Worm (Caenorhabditis elegans) whole organism, L2 larva: ENCODE results near the gene Y46G5A.8.

Experiments
- C34F6.9 ChIP-seq: fragments of 150-350 bp; optimal IDR thresholded peaks from 2 replicates; lab custom pipeline; 2014; ENCODE audit warnings: missing biosample characterization, missing genetic modification characterization
- F13H6.1 ChIP-seq: sonication (generic microtip); optimal IDR thresholded peaks from 2 replicates; lab custom pipeline; 2016; ENCODE audit warnings: missing genetic modification characterization, missing compliant biosample characterization
- R02D3.7 ChIP-seq: fragments of 150-350 bp; optimal IDR thresholded peaks from 2 replicates; lab custom pipeline; 2014; ENCODE audit warnings: missing biosample characterization, missing genetic modification characterization
- Y55F3AM.14 ChIP-seq: fragments of 200-800 bp; sonication (Bioruptor generic); optimal IDR thresholded peaks from 2 replicates; lab custom pipeline; 2018; ENCODE audit warnings: mild to moderate bottlenecking, missing genetic modification characterization, missing compliant biosample characterization
- ZK546.5 ChIP-seq: sonication (generic microtip); optimal IDR thresholded peaks from 2 replicates; lab custom pipeline; 2017; ENCODE audit warnings: missing biosample characterization, missing genetic modification characterization
- alr-1 ChIP-seq: fragments of 150-350 bp; optimal IDR thresholded peaks from 2 replicates; lab custom pipeline; 2014; ENCODE audit warnings: missing biosample characterization, missing genetic modification characterization
- aly-2 ChIP-seq: fragments of 150-350 bp; optimal IDR thresholded peaks from 2 replicates; lab custom pipeline; 2014; ENCODE audit warnings: missing biosample characterization, missing genetic modification characterization
- ama-1 ChIP-seq: fragments of 150-350 bp; optimal IDR thresholded peaks from 2 replicates; lab custom pipeline; 2018; ENCODE audit warnings: inconsistent platforms
- blmp-1 ChIP-seq: sonication (generic microtip); optimal IDR thresholded peaks from 2 replicates; lab custom pipeline; 2017; ENCODE audit warnings: missing genetic modification characterization, mild to moderate bottlenecking, missing compliant biosample characterization, antibody characterized with exemption, moderate library complexity; ENCODE audit not compliant: insufficient read depth
- ceh-16 ChIP-seq: fragments of 150-350 bp; optimal IDR thresholded peaks from 2 replicates; lab custom pipeline; 2014; ENCODE audit warnings: missing biosample characterization, missing genetic modification characterization
- ceh-82 ChIP-seq: fragments of 150-350 bp; optimal IDR thresholded peaks from 2 replicates; lab custom pipeline; 2014; ENCODE audit warnings: missing biosample characterization, missing genetic modification characterization
- crh-2 ChIP-seq: sonication (generic microtip); optimal IDR thresholded peaks from 2 replicates; lab custom pipeline; 2017; ENCODE audit warnings: missing biosample characterization, missing genetic modification characterization
- dmd-4 ChIP-seq: sonication (generic microtip); optimal IDR thresholded peaks from 2 replicates; lab custom pipeline; 2017; ENCODE audit warnings: missing biosample characterization, missing genetic modification characterization
- egl-27 ChIP-seq: sonication (generic microtip); optimal IDR thresholded peaks from 3 replicates; lab custom pipeline; 2017; ENCODE audit warnings: missing biosample characterization, missing genetic modification reagents, missing genetic modification characterization
- elt-1 ChIP-seq: fragments of 150-350 bp; optimal IDR thresholded peaks from 2 replicates; lab custom pipeline; 2014; ENCODE audit warnings: missing biosample characterization, missing genetic modification characterization
- elt-3 ChIP-seq: sonication (generic microtip); optimal IDR thresholded peaks from 2 replicates; lab custom pipeline; 2017; ENCODE audit warnings: missing biosample characterization, missing genetic modification characterization
- fos-1 ChIP-seq: fragments of 150-350 bp; optimal IDR thresholded peaks from 2 replicates; lab custom pipeline; 2014; ENCODE audit warnings: missing biosample characterization, missing genetic modification characterization
- gmeb-1 ChIP-seq: fragments of 150-350 bp; optimal IDR thresholded peaks from 2 replicates; lab custom pipeline; 2014; ENCODE audit warnings: missing biosample characterization, missing genetic modification characterization
- lin-11 ChIP-seq: fragments of 150-350 bp; sonication (generic microtip); optimal IDR thresholded peaks from 2 replicates; lab custom pipeline; 2014; ENCODE audit warnings: missing biosample characterization, missing genetic modification characterization, inconsistent platforms, mixed read lengths
- lin-13 ChIP-seq: fragments of 150-350 bp; optimal IDR thresholded peaks from 2 replicates; lab custom pipeline; 2014; ENCODE audit warnings: missing biosample characterization, missing genetic modification reagents, missing genetic modification characterization
- lin-39 ChIP-seq: fragments of 150-350 bp; optimal IDR thresholded peaks from 2 replicates; lab custom pipeline; 2014; ENCODE audit warnings: missing biosample characterization, missing genetic modification reagents, missing genetic modification characterization
- lsy-2 ChIP-seq, 2 experiments: fragments of 150-350 bp in 1 of 2; sonication (generic microtip) in 1 of 2; optimal IDR thresholded peaks; 2 replicates each; lab custom pipeline; 2014 to 2017; ENCODE audit warnings: missing biosample characterization in 2 of 2, missing genetic modification characterization in 2 of 2
- mab-5 ChIP-seq: fragments of 150-350 bp; optimal IDR thresholded peaks from 2 replicates; lab custom pipeline; 2014; ENCODE audit warnings: missing biosample characterization, missing genetic modification characterization
- mbf-1 ChIP-seq: sonication (generic microtip); optimal IDR thresholded peaks from 2 replicates; lab custom pipeline; 2017; ENCODE audit warnings: missing biosample characterization, missing genetic modification characterization
- nhr-10 ChIP-seq: sonication (generic microtip); optimal IDR thresholded peaks from 2 replicates; lab custom pipeline; 2017; ENCODE audit warnings: missing biosample characterization, missing genetic modification characterization
- nhr-11 ChIP-seq: fragments of 150-350 bp; optimal IDR thresholded peaks from 2 replicates; lab custom pipeline; 2014; ENCODE audit warnings: missing biosample characterization, missing genetic modification characterization
- nhr-12 ChIP-seq: fragments of 150-350 bp; optimal IDR thresholded peaks from 2 replicates; lab custom pipeline; 2014; ENCODE audit warnings: missing biosample characterization, missing genetic modification characterization
- nhr-129 ChIP-seq: fragments of 150-350 bp; optimal IDR thresholded peaks from 2 replicates; lab custom pipeline; 2014; ENCODE audit warnings: missing biosample characterization, missing genetic modification characterization
- nhr-21 ChIP-seq: fragments of 150-350 bp; optimal IDR thresholded peaks from 2 replicates; lab custom pipeline; 2014; ENCODE audit warnings: missing biosample characterization, missing genetic modification characterization
- nhr-23 ChIP-seq: fragments of 150-350 bp; optimal IDR thresholded peaks from 2 replicates; lab custom pipeline; 2014; ENCODE audit warnings: missing biosample characterization, missing genetic modification reagents, missing genetic modification characterization
- nhr-25 ChIP-seq: fragments of 150-350 bp; sonication (generic microtip); optimal IDR thresholded peaks from 3 replicates; lab custom pipeline; 2014; ENCODE audit warnings: missing biosample characterization, missing genetic modification characterization
- nhr-6 ChIP-seq: fragments of 150-350 bp; optimal IDR thresholded peaks from 2 replicates; lab custom pipeline; 2014; ENCODE audit warnings: missing biosample characterization, missing genetic modification characterization
- nhr-77 ChIP-seq: fragments of 150-350 bp; optimal IDR thresholded peaks from 2 replicates; lab custom pipeline; 2014; ENCODE audit warnings: missing biosample characterization, missing genetic modification characterization
- peb-1 ChIP-seq: fragments of 150-350 bp; optimal IDR thresholded peaks from 2 replicates; lab custom pipeline; 2014; ENCODE audit warnings: missing biosample characterization, missing genetic modification characterization
- sem-4 ChIP-seq: fragments of 150-350 bp; optimal IDR thresholded peaks from 2 replicates; lab custom pipeline; 2014; ENCODE audit warnings: missing biosample characterization, missing genetic modification reagents, missing genetic modification characterization
- skn-1 ChIP-seq: sonication (generic microtip); optimal IDR thresholded peaks from 2 replicates; lab custom pipeline; 2017; ENCODE audit warnings: missing biosample characterization, missing genetic modification characterization
- sma-3 ChIP-seq: sonication (generic microtip); optimal IDR thresholded peaks from 2 replicates; lab custom pipeline; 2016; ENCODE audit warnings: missing genetic modification reagents, missing genetic modification characterization, missing compliant biosample characterization
- sma-9 ChIP-seq, 2 experiments: fragments of 150-350 bp in 1 of 2; sonication (generic microtip) in 1 of 2; optimal IDR thresholded peaks; 2 replicates each; lab custom pipeline; 2014 to 2016; ENCODE audit warnings: missing genetic modification characterization in 2 of 2, mild to moderate bottlenecking in 1 of 2, missing biosample characterization in 1 of 2, missing compliant biosample characterization in 1 of 2, missing genetic modification reagents in 1 of 2, moderate library complexity in 1 of 2
- snpc-4 ChIP-seq: fragments of 150-350 bp; optimal IDR thresholded peaks from 2 replicates; lab custom pipeline; 2014; ENCODE audit warnings: missing biosample characterization, missing genetic modification characterization
- unc-39 ChIP-seq: fragments of 150-350 bp; optimal IDR thresholded peaks from 2 replicates; lab custom pipeline; 2014; ENCODE audit warnings: missing biosample characterization, missing genetic modification characterization
- unc-55 ChIP-seq: fragments of 150-350 bp; sonication (generic microtip); optimal IDR thresholded peaks from 3 replicates; lab custom pipeline; 2014; ENCODE audit warnings: missing biosample characterization, missing genetic modification reagents, missing genetic modification characterization
- unc-62 ChIP-seq: fragments of 150-350 bp; optimal IDR thresholded peaks from 2 replicates; lab custom pipeline; 2014; ENCODE audit warnings: missing biosample characterization, missing genetic modification reagents, missing genetic modification characterization
- zag-1 ChIP-seq: fragments of 150-350 bp; optimal IDR thresholded peaks from 2 replicates; lab custom pipeline; 2014; ENCODE audit warnings: missing biosample characterization, missing genetic modification characterization
- ztf-1 ChIP-seq: fragments of 200-800 bp; sonication (Bioruptor generic); conservative IDR thresholded peaks from 2 replicates; pipeline ENCODE4 v1.3.6; 2022; ENCODE audit warnings: missing genetic modification characterization, missing compliant biosample characterization
- ztf-11 ChIP-seq: sonication (generic microtip); optimal IDR thresholded peaks from 2 replicates; lab custom pipeline; 2017; ENCODE audit warnings: missing biosample characterization, missing genetic modification characterization
- ztf-4 ChIP-seq: fragments of 150-350 bp; optimal IDR thresholded peaks from 2 replicates; lab custom pipeline; 2014; ENCODE audit warnings: missing biosample characterization, missing genetic modification characterization

Y46G5A.8 gene

DNA sequence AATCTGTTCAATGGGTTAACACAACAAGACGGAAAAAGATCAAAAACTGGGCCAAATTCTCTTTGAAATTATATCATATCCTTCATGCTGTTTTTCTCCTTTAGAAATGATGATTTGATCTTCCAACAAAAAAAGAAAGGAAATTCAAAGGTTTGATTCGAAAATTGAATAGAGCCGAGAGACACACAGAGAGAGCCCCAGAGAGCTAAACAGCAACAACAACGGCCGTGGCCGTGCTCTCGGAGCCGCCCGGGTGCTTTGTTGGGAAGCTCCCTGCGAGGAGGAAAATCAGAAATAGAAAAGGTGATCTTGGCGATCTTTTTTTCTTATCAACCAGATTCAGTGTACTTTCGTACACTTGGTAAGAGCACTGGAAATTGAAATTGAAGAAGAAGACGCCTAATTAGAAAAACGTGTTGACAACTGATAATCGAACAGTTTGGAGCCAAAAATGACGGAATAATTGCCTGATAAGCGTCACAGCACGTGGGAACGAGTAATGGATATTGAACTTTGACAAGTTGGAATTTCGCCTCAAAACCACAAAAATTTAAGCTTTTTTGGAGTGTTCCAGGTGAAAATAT is 41.2 kb downstream of the Y46G5A.8 start:
- TF ChIP-seq F13H6.1 (tag; lab: Kevin White, UChicago) (no peak), unc-55 (no peak), sma-9 (GFP tag; optimal IDR thresholded peaks at IDR 0.05; lab: Kevin White, UChicago) (peak; percentile 50), sma-9 (tag; optimal IDR thresholded peaks at IDR 0.05; lab: Kevin White, UChicago) (no peak), gmeb-1 (tag; lab: Kevin White, UChicago) (no peak), lin-11 (tag; lab: Kevin White, UChicago) (no peak), ztf-11 (tag; lab: Kevin White, UChicago) (no peak), nhr-77 (tag; lab: Kevin White, UChicago) (no peak), aly-2 (tag; lab: Kevin White, UChicago) (no peak), nhr-11 (tag; lab: Kevin White, UChicago) (no peak), ztf-1 (GFP tag; lab: Robert Waterston, UW) (no peak), egl-27 (no peak), unc-39 (tag; lab: Kevin White, UChicago) (no peak), skn-1 (tag; lab: Kevin White, UChicago) (no peak), lin-13 (GFP tag; lab: Kevin White, UChicago) (peak; percentile 25), lin-39 (no peak), sem-4 (tag; lab: Kevin White, UChicago) (no peak), fos-1 (peak; percentile 52), nhr-12 (tag; lab: Kevin White, UChicago) (no peak), ceh-82 (tag; lab: Kevin White, UChicago) (no peak), elt-1 (no peak), ama-1 (lab: Kevin White, UChicago) (peak; percentile 36), peb-1 (tag; lab: Kevin White, UChicago) (no peak), nhr-129 (tag; lab: Kevin White, UChicago) (no peak), ztf-4 (no peak), lsy-2 (tag; optimal IDR thresholded peaks at IDR 0.05; lab: Kevin White, UChicago) (peak in 1 of 2 experiments; percentile 26), nhr-6 (tag; lab: Kevin White, UChicago) (no peak), crh-2 (peak; percentile 61), sma-3 (no peak), mbf-1 (tag; lab: Kevin White, UChicago) (no peak), ceh-16 (tag; lab: Kevin White, UChicago) (no peak), C34F6.9 (peak; percentile 30), blmp-1 (tag; lab: Kevin White, UChicago) (no peak), zag-1 (no peak), elt-3 (no peak)
- TF ChIP-seq, all 48 proteins: peak for 7

DNA sequence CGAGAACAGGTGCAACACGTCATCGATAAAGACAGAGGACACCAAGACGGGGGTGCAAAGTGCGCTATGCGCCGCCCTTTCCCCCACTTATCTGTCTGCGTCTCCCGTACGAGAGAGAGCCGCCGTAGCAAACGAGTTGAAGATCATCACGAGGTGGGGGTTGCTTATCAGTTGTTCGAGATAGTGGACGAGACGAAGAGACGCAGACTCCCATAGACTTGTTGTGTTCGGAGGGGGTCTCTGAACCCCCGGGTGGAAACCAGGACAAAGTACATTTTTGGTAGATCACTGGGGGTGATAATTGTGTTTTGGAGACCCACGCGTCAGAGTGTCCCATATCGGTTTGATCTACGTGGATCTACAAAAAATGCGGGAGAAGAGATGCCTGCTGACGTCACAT is 42.7 kb downstream of the Y46G5A.8 start:
- TF ChIP-seq aly-2 (tag; lab: Kevin White, UChicago), result no peak
- no peak for TF ChIP-seq mab-5 (tag; lab: Kevin White, UChicago)
- TF ChIP-seq nhr-6 (tag; lab: Kevin White, UChicago), result no peak
- peak; percentile 67 for TF ChIP-seq Y55F3AM.14 (GFP tag; lab: Kevin White, UChicago)
- TF ChIP-seq ceh-16 (tag; lab: Kevin White, UChicago), result peak; percentile 57
- TF ChIP-seq unc-39 (tag; lab: Kevin White, UChicago), result no peak
- TF ChIP-seq blmp-1 (tag; lab: Kevin White, UChicago), result peak; percentile 62
- peak; percentile 54 for TF ChIP-seq C34F6.9
- peak; percentile 91 for TF ChIP-seq nhr-25
- peak; percentile 77 for TF ChIP-seq gmeb-1 (tag; lab: Kevin White, UChicago)
- TF ChIP-seq fos-1, result peak; percentile 53
- TF ChIP-seq skn-1 (tag; lab: Kevin White, UChicago), result no peak
- no peak for TF ChIP-seq elt-3
- TF ChIP-seq R02D3.7 (tag; lab: Kevin White, UChicago), result no peak
- TF ChIP-seq lin-13 (GFP tag; lab: Kevin White, UChicago), result peak; percentile 3
- peak; percentile 96 for TF ChIP-seq sma-3
- no peak for TF ChIP-seq nhr-23 (tag; lab: Kevin White, UChicago)
- TF ChIP-seq sma-9 (GFP tag; optimal IDR thresholded peaks at IDR 0.05; lab: Kevin White, UChicago), result peak; percentile 97
- TF ChIP-seq sma-9 (tag; optimal IDR thresholded peaks at IDR 0.05; lab: Kevin White, UChicago), result no peak
- peak; percentile 41 for TF ChIP-seq nhr-77 (tag; lab: Kevin White, UChicago)
- no peak for TF ChIP-seq dmd-4 (tag; lab: Kevin White, UChicago)
- no peak for TF ChIP-seq nhr-12 (tag; lab: Kevin White, UChicago)
- 0 out of 2 replicates have a peak, but pooled peaks have one; percentile 71 for TF ChIP-seq ztf-1 (GFP tag; lab: Robert Waterston, UW)
- TF ChIP-seq lsy-2 (tag; optimal IDR thresholded peaks at IDR 0.05; lab: Kevin White, UChicago), result peak in 1 of 2 experiments; percentile 80
- peak; percentile 87 for TF ChIP-seq crh-2
- TF ChIP-seq ZK546.5 (tag; lab: Kevin White, UChicago), result no peak
- TF ChIP-seq sem-4 (tag; lab: Kevin White, UChicago), result peak; percentile 43
- no peak for TF ChIP-seq unc-55
- peak; percentile 80 for TF ChIP-seq nhr-129 (tag; lab: Kevin White, UChicago)
- no peak for TF ChIP-seq unc-62
- TF ChIP-seq nhr-21 (tag; lab: Kevin White, UChicago), result peak; percentile 96
- TF ChIP-seq zag-1, result no peak
- TF ChIP-seq F13H6.1 (tag; lab: Kevin White, UChicago), result peak; percentile 91
- TF ChIP-seq alr-1 (tag; lab: Kevin White, UChicago), result no peak
- no peak for TF ChIP-seq mbf-1 (tag; lab: Kevin White, UChicago)
- TF ChIP-seq lin-39, result no peak
- TF ChIP-seq nhr-10 (tag; lab: Kevin White, UChicago), result no peak
- peak; percentile 92 for TF ChIP-seq ztf-4
- TF ChIP-seq lin-11 (tag; lab: Kevin White, UChicago), result peak; percentile 15
- peak; percentile 79 for TF ChIP-seq egl-27
- TF ChIP-seq ztf-11 (tag; lab: Kevin White, UChicago), result no peak
- TF ChIP-seq ceh-82 (tag; lab: Kevin White, UChicago), result no peak
- TF ChIP-seq snpc-4, result no peak
- TF ChIP-seq nhr-11 (tag; lab: Kevin White, UChicago), result no peak
